Worm (Caenorhabditis elegans) whole organism, young adult: ENCODE measurements around the gene ephx-1.

ENCODE experiments used
- D2030.7 ChIP-seq: fragments of 200-800 bp; sonication (Bioruptor generic); IDR thresholded peaks from 2 replicates; pipeline ENCODE4 v1.3.6; 2022; ENCODE audit warnings: missing genetic modification reagents, missing genetic modification characterization, missing compliant biosample characterization
- F22D6.2 ChIP-seq: sonication (generic microtip); optimal IDR thresholded peaks from 2 replicates; lab custom pipeline; 2016; ENCODE audit warnings: mild to moderate bottlenecking, missing genetic modification characterization, missing compliant biosample characterization
- F39B2.1 ChIP-seq: fragments of 200-800 bp; sonication (Bioruptor generic); IDR thresholded peaks from 2 replicates; pipeline ENCODE4 v1.3.6; 2022; ENCODE audit warnings: missing genetic modification reagents, missing genetic modification characterization, missing compliant biosample characterization
- F52B5.7 ChIP-seq: sonication (generic microtip); optimal IDR thresholded peaks from 2 replicates; lab custom pipeline; 2016; ENCODE audit warnings: mild to moderate bottlenecking, missing genetic modification characterization, missing compliant biosample characterization
- F57A8.1 ChIP-seq: fragments of 200-800 bp; sonication (Bioruptor generic); optimal IDR thresholded peaks from 2 replicates; lab custom pipeline; 2018; ENCODE audit warnings: mild to moderate bottlenecking, missing genetic modification characterization, moderate library complexity, missing compliant biosample characterization
- K11D2.4 ChIP-seq: fragments of 200-800 bp; sonication (Bioruptor generic); IDR thresholded peaks from 2 replicates; pipeline ENCODE4 v1.3.6; 2022; ENCODE audit warnings: missing genetic modification reagents, missing genetic modification characterization, missing compliant biosample characterization
- T07F8.4 ChIP-seq: sonication (generic microtip); optimal IDR thresholded peaks from 2 replicates; lab custom pipeline; 2016; ENCODE audit warnings: mild to moderate bottlenecking, missing genetic modification characterization, moderate library complexity, missing compliant biosample characterization
- ZK185.1 ChIP-seq: sonication (generic microtip); optimal IDR thresholded peaks from 2 replicates; lab custom pipeline; 2016; ENCODE audit warnings: mild to moderate bottlenecking, missing genetic modification characterization, missing compliant biosample characterization; ENCODE audit not compliant: poor library complexity, severe bottlenecking
- akir-1 ChIP-seq: fragments of 200-800 bp; sonication (Bioruptor generic); optimal IDR thresholded peaks from 2 replicates; lab custom pipeline; 2018; ENCODE audit warnings: mild to moderate bottlenecking, missing genetic modification characterization, moderate library complexity, missing compliant biosample characterization
- atf-7 ChIP-seq: sonication (generic microtip); optimal IDR thresholded peaks from 2 replicates; lab custom pipeline; 2017; ENCODE audit warnings: mild to moderate bottlenecking, missing genetic modification characterization, missing compliant biosample characterization
- athp-1 ChIP-seq: sonication (generic microtip); optimal IDR thresholded peaks from 2 replicates; lab custom pipeline; 2017; ENCODE audit warnings: mild to moderate bottlenecking, missing genetic modification characterization, missing compliant biosample characterization
- bed-1 ChIP-seq: fragments of 200-800 bp; sonication (Bioruptor generic); IDR thresholded peaks from 2 replicates; pipeline ENCODE4 v1.3.6; 2022; ENCODE audit warnings: missing genetic modification reagents, missing genetic modification characterization, missing compliant biosample characterization
- bed-2 ChIP-seq: fragments of 200-800 bp; sonication (Bioruptor generic); IDR thresholded peaks from 2 replicates; pipeline ENCODE4 v1.3.6; 2022; ENCODE audit warnings: missing genetic modification reagents, missing genetic modification characterization, missing compliant biosample characterization
- ccch-3 ChIP-seq: fragments of 200-800 bp; sonication (Bioruptor generic); optimal IDR thresholded peaks from 2 replicates; lab custom pipeline; 2018; ENCODE audit warnings: mild to moderate bottlenecking, missing genetic modification characterization, missing compliant biosample characterization
- cebp-2 ChIP-seq: fragments of 200-800 bp; sonication (Bioruptor generic); IDR thresholded peaks from 2 replicates; pipeline ENCODE4 v1.3.6; 2022; ENCODE audit warnings: missing genetic modification characterization, missing compliant biosample characterization
- ceh-100 ChIP-seq: fragments of 200-800 bp; sonication (Bioruptor generic); IDR thresholded peaks from 2 replicates; pipeline ENCODE4 v1.3.6; 2022; ENCODE audit warnings: missing genetic modification reagents, missing genetic modification characterization, missing compliant biosample characterization
- ceh-27 ChIP-seq: fragments of 200-800 bp; sonication (Bioruptor generic); optimal IDR thresholded peaks from 2 replicates; lab custom pipeline; 2018; ENCODE audit warnings: mild to moderate bottlenecking, missing genetic modification characterization, moderate library complexity, missing compliant biosample characterization
- ceh-58 ChIP-seq: fragments of 200-800 bp; sonication (Bioruptor generic); IDR thresholded peaks from 2 replicates; pipeline ENCODE4 v1.3.6; 2022; ENCODE audit warnings: missing genetic modification characterization, missing compliant biosample characterization
- chd-7 ChIP-seq: sonication (generic microtip); optimal IDR thresholded peaks from 2 replicates; lab custom pipeline; 2016; ENCODE audit warnings: mild to moderate bottlenecking, missing genetic modification characterization, moderate library complexity, missing compliant biosample characterization
- dpl-1 ChIP-seq: fragments of 150-350 bp; optimal IDR thresholded peaks from 2 replicates; lab custom pipeline; 2014; ENCODE audit warnings: missing biosample characterization, missing genetic modification reagents, missing genetic modification characterization
- efl-1 ChIP-seq: fragments of 150-350 bp; optimal IDR thresholded peaks from 2 replicates; lab custom pipeline; 2014; ENCODE audit warnings: missing biosample characterization, missing genetic modification reagents, missing genetic modification characterization
- egl-44 ChIP-seq: fragments of 200-800 bp; sonication (Bioruptor generic); IDR thresholded peaks from 2 replicates; pipeline ENCODE4 v1.3.6; 2022; ENCODE audit warnings: missing genetic modification reagents, missing genetic modification characterization, missing compliant biosample characterization
- ekl-4 ChIP-seq: fragments of 200-800 bp; sonication (Bioruptor generic); IDR thresholded peaks from 2 replicates; pipeline ENCODE4 v1.3.6; 2022; ENCODE audit warnings: missing genetic modification reagents, missing genetic modification characterization, missing compliant biosample characterization
- hlh-26 ChIP-seq: fragments of 200-800 bp; sonication (Bioruptor generic); conservative IDR thresholded peaks from 2 replicates; pipeline ENCODE4 v1.3.6; 2022; ENCODE audit warnings: missing genetic modification reagents, missing genetic modification characterization, missing compliant biosample characterization
- hmg-20 ChIP-seq: fragments of 200-800 bp; sonication (Bioruptor generic); IDR thresholded peaks from 2 replicates; pipeline ENCODE4 v1.3.6; 2022; ENCODE audit warnings: missing genetic modification reagents, missing genetic modification characterization, missing compliant biosample characterization
- hrde-1 ChIP-seq: sonication (generic microtip); optimal IDR thresholded peaks from 2 replicates; lab custom pipeline; 2016; ENCODE audit warnings: missing genetic modification characterization, mild to moderate bottlenecking, missing compliant biosample characterization, moderate library complexity, missing genotype, missing genetic modification reagents, borderline replicate concordance
- hsf-1 ChIP-seq: fragments of 200-800 bp; sonication (Bioruptor generic); IDR thresholded peaks from 2 replicates; pipeline ENCODE4 v1.3.6; 2022; ENCODE audit warnings: missing genetic modification reagents, missing genetic modification characterization, missing compliant biosample characterization
- let-526 ChIP-seq: fragments of 200-800 bp; sonication (Bioruptor generic); IDR thresholded peaks from 2 replicates; pipeline ENCODE4 v1.3.6; 2022; ENCODE audit warnings: missing genetic modification reagents, missing genetic modification characterization, missing compliant biosample characterization
- lin-35 ChIP-seq, 3 experiments: fragments of 150-350 bp in 2 of 3; sonication (generic microtip) in 1 of 3; optimal IDR thresholded peaks; 2 replicates each; lab custom pipeline; 2014 to 2018; ENCODE audit warnings: missing biosample characterization in 3 of 3, missing genetic modification characterization in 3 of 3, missing genetic modification reagents in 3 of 3
- lin-40 ChIP-seq: sonication (generic microtip); optimal IDR thresholded peaks from 2 replicates; lab custom pipeline; 2016; ENCODE audit warnings: missing genetic modification characterization, mild to moderate bottlenecking, missing compliant biosample characterization, missing genotype, missing genetic modification reagents
- lsl-1 ChIP-seq: fragments of 200-800 bp; sonication (Bioruptor generic); optimal IDR thresholded peaks from 2 replicates; lab custom pipeline; 2018; ENCODE audit warnings: mild to moderate bottlenecking, missing genetic modification characterization, moderate library complexity, missing compliant biosample characterization
- lsy-27 ChIP-seq: sonication (generic microtip); optimal IDR thresholded peaks from 2 replicates; lab custom pipeline; 2017; ENCODE audit warnings: missing genetic modification characterization, mild to moderate bottlenecking, missing compliant biosample characterization, antibody characterized with exemption, missing genotype, borderline replicate concordance; ENCODE audit not compliant: insufficient read depth
- madf-10 ChIP-seq: sonication (generic microtip); optimal IDR thresholded peaks from 2 replicates; lab custom pipeline; 2016; ENCODE audit warnings: mild to moderate bottlenecking, missing genetic modification characterization, missing compliant biosample characterization
- nfya-1 ChIP-seq: sonication (generic microtip); optimal IDR thresholded peaks from 2 replicates; lab custom pipeline; 2017; ENCODE audit warnings: antibody characterized with exemption, missing compliant biosample characterization, missing genetic modification characterization, borderline replicate concordance; ENCODE audit not compliant: insufficient read depth
- nfya-2 ChIP-seq: fragments of 200-800 bp; sonication (Bioruptor generic); IDR thresholded peaks from 2 replicates; pipeline ENCODE4 v1.3.6; 2022; ENCODE audit warnings: missing genetic modification reagents, missing genetic modification characterization, missing compliant biosample characterization
- nfyb-1 ChIP-seq: fragments of 200-800 bp; sonication (Bioruptor generic); IDR thresholded peaks from 2 replicates; pipeline ENCODE4 v1.3.6; 2022; ENCODE audit warnings: missing genetic modification reagents, missing genetic modification characterization, missing compliant biosample characterization
- pbrm-1 ChIP-seq: fragments of 200-800 bp; sonication (Bioruptor generic); IDR thresholded peaks from 2 replicates; pipeline ENCODE4 v1.3.6; 2022; ENCODE audit warnings: missing genetic modification reagents, missing genetic modification characterization, missing compliant biosample characterization
- rec-8 ChIP-seq, 2 experiments: sonication (generic microtip); optimal IDR thresholded peaks; 2 replicates each; lab custom pipeline; 2016; ENCODE audit warnings: mild to moderate bottlenecking in 2 of 2, missing genetic modification characterization in 2 of 2, missing genetic modification reagents in 2 of 2, missing genotype in 2 of 2, missing biosample characterization in 1 of 2, missing compliant biosample characterization in 1 of 2, moderate library complexity in 1 of 2
- sdz-38 ChIP-seq: sonication (generic microtip); optimal IDR thresholded peaks from 2 replicates; lab custom pipeline; 2016; ENCODE audit warnings: missing genotype, missing genetic modification characterization, missing compliant biosample characterization
- unc-130 ChIP-seq: sonication (generic microtip); optimal IDR thresholded peaks from 2 replicates; lab custom pipeline; 2016; ENCODE audit warnings: missing genetic modification reagents, missing genetic modification characterization, missing compliant biosample characterization
- unc-62 ChIP-seq: fragments of 150-350 bp; optimal IDR thresholded peaks from 2 replicates; lab custom pipeline; 2014; ENCODE audit warnings: missing biosample characterization, missing genetic modification reagents, missing genetic modification characterization
- zfh-2 ChIP-seq: fragments of 200-800 bp; sonication (Bioruptor generic); conservative IDR thresholded peaks from 2 replicates; pipeline ENCODE4 v1.3.6; 2022; ENCODE audit warnings: missing genetic modification reagents, missing genetic modification characterization, missing compliant biosample characterization
- zim-3 ChIP-seq: sonication (generic microtip); optimal IDR thresholded peaks from 2 replicates; lab custom pipeline; 2017; ENCODE audit warnings: mild to moderate bottlenecking, missing genetic modification characterization, moderate library complexity, missing compliant biosample characterization
- ztf-18 ChIP-seq: sonication (generic microtip); optimal IDR thresholded peaks from 2 replicates; lab custom pipeline; 2016; ENCODE audit warnings: missing genotype, mild to moderate bottlenecking, missing genetic modification characterization, missing compliant biosample characterization
- ztf-22 ChIP-seq: fragments of 200-800 bp; sonication (Bioruptor generic); optimal IDR thresholded peaks from 2 replicates; lab custom pipeline; 2018; ENCODE audit warnings: mild to moderate bottlenecking, missing genetic modification characterization, moderate library complexity, missing compliant biosample characterization
- ztf-25 ChIP-seq: fragments of 200-800 bp; sonication (Bioruptor generic); IDR thresholded peaks from 2 replicates; pipeline ENCODE4 v1.3.6; 2022; ENCODE audit warnings: missing genetic modification reagents, missing genetic modification characterization, missing compliant biosample characterization
- ztf-6 ChIP-seq: fragments of 200-800 bp; sonication (Bioruptor generic); IDR thresholded peaks from 2 replicates; pipeline ENCODE4 v1.3.6; 2022; ENCODE audit warnings: missing genetic modification reagents, missing genetic modification characterization, missing compliant biosample characterization

The ephx-1 gene

ce11 chrII:3958673-3959299 is 45.9 kb upstream of the ephx-1 start:
- TF ChIP-seq unc-130 (GFP tag; lab: Kevin White, UChicago) (no peak), ztf-6 (GFP tag; lab: Robert Waterston, UW) (no peak), ceh-27 (GFP tag; lab: Kevin White, UChicago) (peak; percentile 73), unc-62 (GFP tag; lab: Kevin White, UChicago) (no peak), F57A8.1 (GFP tag; lab: Kevin White, UChicago) (no peak), ceh-58 (GFP tag; lab: Robert Waterston, UW) (no peak), hsf-1 (GFP tag; lab: Robert Waterston, UW) (no peak), dpl-1 (GFP tag; lab: Kevin White, UChicago) (no peak), nfya-2 (GFP tag; lab: Robert Waterston, UW) (no peak), zim-3 (tag; lab: Kevin White, UChicago) (no peak), lsl-1 (no peak), ztf-22 (peak; percentile 38), bed-1 (no peak), lin-40 (peak; percentile 56), F39B2.1 (no peak), atf-7 (tag; lab: Kevin White, UChicago) (peak; percentile 83), nfyb-1 (peak; percentile 76; the same call in 1 of the 2 replicates), ekl-4 (GFP tag; lab: Robert Waterston, UW) (peak; percentile 51; the same call in 1 of the 2 replicates), cebp-2 (GFP tag; lab: Robert Waterston, UW) (no peak), rec-8 (tag; optimal IDR thresholded peaks at IDR 0.05; lab: Kevin White, UChicago) (no peak), hrde-1 (tag; lab: Kevin White, UChicago) (no peak), ccch-3 (no peak), athp-1 (peak; percentile 18), efl-1 (GFP tag; lab: Kevin White, UChicago) (no peak), F52B5.7 (tag; lab: Kevin White, UChicago) (no peak), akir-1 (GFP tag; lab: Kevin White, UChicago) (no peak), ZK185.1 (tag; lab: Kevin White, UChicago) (peak; percentile 76), ceh-100 (GFP tag; lab: Robert Waterston, UW) (no peak), chd-7 (tag; lab: Kevin White, UChicago) (peak; percentile 18), hlh-26 (GFP tag; lab: Robert Waterston, UW) (no peak), zfh-2 (GFP tag; lab: Robert Waterston, UW) (peak; percentile 87), bed-2 (GFP tag; lab: Robert Waterston, UW) (no peak), sdz-38 (tag; lab: Kevin White, UChicago) (no peak), F22D6.2 (tag; lab: Kevin White, UChicago) (no peak), ztf-25 (GFP tag; lab: Robert Waterston, UW) (no peak), lin-35 (GFP tag; optimal IDR thresholded peaks at IDR 0.05; lab: Kevin White, UChicago) (peak in 1 of 3 experiments; percentile 49), let-526 (no peak), lsy-27 (no peak), hmg-20 (GFP tag; lab: Robert Waterston, UW) (no peak), pbrm-1 (GFP tag; lab: Robert Waterston, UW) (0 out of 2 replicates have a peak, but pooled peaks have one; percentile 21), D2030.7 (GFP tag; lab: Robert Waterston, UW) (no peak), T07F8.4 (no peak), K11D2.4 (peak; percentile 62; the same call in 1 of the 2 replicates), ztf-18 (tag; lab: Kevin White, UChicago) (no peak), madf-10 (tag; lab: Kevin White, UChicago) (peak; percentile 37), egl-44 (peak; percentile 45; the same call in 1 of the 2 replicates), nfya-1 (no peak)
